Worm (Caenorhabditis elegans): Measurements from ENCODE around the gene gid-7.

DNA sequence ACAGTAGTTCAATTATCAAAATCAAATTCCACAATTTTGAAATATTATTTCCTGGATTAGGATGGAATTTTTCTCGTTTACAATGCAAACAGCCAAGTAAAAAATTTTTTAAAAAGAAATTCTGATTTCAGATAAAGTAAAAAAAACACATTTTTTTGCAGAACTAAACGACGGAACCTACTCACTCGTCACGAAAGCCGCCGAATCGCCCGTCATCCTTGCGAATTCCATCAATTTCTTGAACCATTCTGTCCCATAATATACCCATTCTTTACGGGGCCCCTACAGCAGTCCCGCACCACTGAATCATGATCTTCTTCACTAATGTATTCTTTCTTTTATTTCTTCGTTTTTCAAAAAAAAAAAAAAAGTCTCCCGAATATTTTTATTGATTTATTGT is 44.7 kb downstream of the gid-7 start:
- TF ChIP-seq flt-1 (GFP tag; IDR thresholded peaks at IDR 0.05) (no peak), med-1 (GFP tag; optimal IDR thresholded peaks at IDR 0.05; ENCODE audit: insufficient read depth) (no peak), ztf-23 (GFP tag; IDR thresholded peaks at IDR 0.05) (no peak), ztf-29 (GFP tag; IDR thresholded peaks at IDR 0.05) (no peak), tab-1 (GFP tag; IDR thresholded peaks at IDR 0.05) (no peak)

Data from whole organism, midembryonic.